Worm (Caenorhabditis elegans): ENCODE results near the gene ptp-8.

Gene ptp-8

ce11 chrIV:7402077-7402476, 20.2 kb downstream of the ptp-8 start:
- TF ChIP-seq ztf-4 (tag; optimal IDR thresholded peaks at IDR 0.05) (peak; percentile 56), mbf-1 (tag; optimal IDR thresholded peaks at IDR 0.05) (no peak), nhr-12 (tag; optimal IDR thresholded peaks at IDR 0.05) (no peak), aly-2 (tag; optimal IDR thresholded peaks at IDR 0.05) (no peak), C34F6.9 (tag; optimal IDR thresholded peaks at IDR 0.05) (peak; percentile 92), nhr-129 (tag; optimal IDR thresholded peaks at IDR 0.05) (peak; percentile 87), elt-3 (tag; optimal IDR thresholded peaks at IDR 0.05) (no peak), skn-1 (tag; optimal IDR thresholded peaks at IDR 0.05) (no peak), Y55F3AM.14 (GFP tag; optimal IDR thresholded peaks at IDR 0.05) (peak; percentile 57), nhr-6 (tag; optimal IDR thresholded peaks at IDR 0.05) (peak; percentile 42), crh-2 (tag; optimal IDR thresholded peaks at IDR 0.05) (peak; percentile 72), F13H6.1 (tag; optimal IDR thresholded peaks at IDR 0.05) (peak; percentile 88), mab-5 (tag; optimal IDR thresholded peaks at IDR 0.05) (peak; percentile 67), ZK546.5 (tag; optimal IDR thresholded peaks at IDR 0.05) (no peak), nhr-11 (tag; optimal IDR thresholded peaks at IDR 0.05) (no peak), nhr-77 (tag; optimal IDR thresholded peaks at IDR 0.05) (no peak), mdl-1 (tag; optimal IDR thresholded peaks at IDR 0.05) (peak in 1 of 2 experiments; percentile 74), zag-1 (tag; optimal IDR thresholded peaks at IDR 0.05) (peak; percentile 94), ama-1 (optimal IDR thresholded peaks at IDR 0.05) (no peak), snpc-4 (tag; optimal IDR thresholded peaks at IDR 0.05) (no peak), sem-4 (tag; optimal IDR thresholded peaks at IDR 0.05) (peak; percentile 82), ztf-11 (tag; optimal IDR thresholded peaks at IDR 0.05) (no peak), sma-9 (GFP tag; optimal IDR thresholded peaks at IDR 0.05) (peak; percentile 75), sma-9 (tag; optimal IDR thresholded peaks at IDR 0.05) (no peak), lin-13 (GFP tag; optimal IDR thresholded peaks at IDR 0.05) (peak; percentile 59), elt-1 (tag; optimal IDR thresholded peaks at IDR 0.05) (no peak), ceh-82 (tag; optimal IDR thresholded peaks at IDR 0.05) (peak; percentile 32), nhr-10 (tag; optimal IDR thresholded peaks at IDR 0.05) (no peak), gmeb-1 (tag; optimal IDR thresholded peaks at IDR 0.05) (no peak), nhr-21 (tag; optimal IDR thresholded peaks at IDR 0.05) (no peak), unc-55 (GFP tag; optimal IDR thresholded peaks at IDR 0.05) (peak; percentile 89), ceh-16 (tag; optimal IDR thresholded peaks at IDR 0.05) (no peak), lin-39 (tag; optimal IDR thresholded peaks at IDR 0.05) (no peak), unc-62 (GFP tag; optimal IDR thresholded peaks at IDR 0.05) (no peak), unc-39 (tag; optimal IDR thresholded peaks at IDR 0.05) (no peak), nhr-237 (tag; optimal IDR thresholded peaks at IDR 0.05) (no peak), sma-3 (GFP tag; optimal IDR thresholded peaks at IDR 0.05) (no peak), fos-1 (tag; optimal IDR thresholded peaks at IDR 0.05) (peak; percentile 59), lsy-2 (tag; optimal IDR thresholded peaks at IDR 0.05) (peak; percentile 61 to 79), egl-27 (tag; optimal IDR thresholded peaks at IDR 0.05) (peak; percentile 65), lin-11 (tag; optimal IDR thresholded peaks at IDR 0.05) (peak; percentile 81)

- no peak for TF ChIP-seq nhr-12 (tag; optimal IDR thresholded peaks at IDR 0.05)
- TF ChIP-seq nhr-23 (tag; optimal IDR thresholded peaks at IDR 0.05) = no peak
Measured at ce11 chrIV:7403422-7403821, 21.6 kb downstream of the ptp-8 start.

ce11 chrIV:7404934-7405632, 23.2 kb downstream of the ptp-8 start, which contains the start of the genes C48A7.16 and egl-19:
C48A7.16 (plus strand) TSS chrIV:7405477.
egl-19 (plus strand) TSS chrIV:7405582.
- TF ChIP-seq blmp-1 (tag; optimal IDR thresholded peaks at IDR 0.05; ENCODE audit: insufficient read depth) (no peak), unc-62 (GFP tag; optimal IDR thresholded peaks at IDR 0.05) (no peak), nhr-6 (tag; optimal IDR thresholded peaks at IDR 0.05) (no peak)

Data from whole organism, L2 larva.